Fruit fly (Drosophila melanogaster) S2 (cell line): ENCODE measurements around the gene CG31347.

Experiments
- CG8478 ChIP-seq: fragments of >200 bp; optimal IDR thresholded peaks from 2 replicates; lab custom pipeline; 2018
- CTCF ChIP-seq, 2 experiments: fragments of >200 bp; optimal IDR thresholded peaks; 2 replicates each; lab custom pipeline; 2018

DNA sequence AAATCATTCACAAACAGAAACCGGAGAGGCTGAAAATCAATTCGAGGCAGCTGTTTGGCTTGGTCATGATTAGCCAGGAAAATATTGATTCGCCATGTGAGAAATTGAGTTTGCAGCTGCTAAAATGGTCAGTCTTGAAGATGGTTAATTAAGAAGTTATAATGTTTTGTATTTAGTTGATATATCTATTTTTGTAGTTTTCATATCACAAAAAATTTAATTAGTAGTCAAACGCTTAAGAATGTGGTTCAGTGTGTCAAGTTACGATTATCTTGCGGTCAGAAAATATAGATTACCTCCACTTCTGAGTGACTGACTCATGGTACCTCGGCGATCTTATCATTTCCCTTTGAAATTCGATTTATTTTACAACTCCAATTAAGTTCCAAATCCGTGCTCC is 45.5 kb downstream of the CG31347 start:
- TF ChIP-seq CTCF (optimal IDR thresholded peaks at IDR 0.05; lab: Kevin White, UChicago) = no peak
- TF ChIP-seq CG8478 (lab: Kevin White, UChicago) = no peak
